Worm (Caenorhabditis elegans) whole organism, early embryonic: ENCODE measurements around the gene ZK402.2.
"Not testable (repeated sequence)": the region's sequence is repeated elsewhere in the genome, so short reads cannot be mapped to it uniquely, and the experiment has no call there.

ENCODE experiments used
- B0310.2 ChIP-seq: sonication (generic microtip); optimal IDR thresholded peaks from 2 replicates; lab custom pipeline; 2016; ENCODE audit warnings: mild to moderate bottlenecking, missing genetic modification characterization, missing compliant biosample characterization
- F13C5.2 ChIP-seq: sonication (generic microtip); optimal IDR thresholded peaks from 2 replicates; lab custom pipeline; 2017; ENCODE audit warnings: mild to moderate bottlenecking, missing genetic modification characterization, inconsistent platforms, missing compliant biosample characterization
- aly-1 ChIP-seq: sonication (generic microtip); optimal IDR thresholded peaks from 2 replicates; lab custom pipeline; 2016; ENCODE audit warnings: missing genetic modification characterization, missing compliant biosample characterization
- ama-1 ChIP-seq: fragments of 150-350 bp; optimal IDR thresholded peaks from 2 replicates; lab custom pipeline; 2014
- ceh-13 ChIP-seq: fragments of 200-800 bp; sonication (Bioruptor generic); optimal IDR thresholded peaks from 2 replicates; lab custom pipeline; 2018; ENCODE audit warnings: mild to moderate bottlenecking, missing genetic modification characterization, missing compliant biosample characterization
- ceh-36 ChIP-seq: sonication (generic microtip); optimal IDR thresholded peaks from 2 replicates; lab custom pipeline; 2016; ENCODE audit warnings: missing genetic modification characterization, inconsistent platforms, missing compliant biosample characterization
- ets-7 ChIP-seq: sonication (generic microtip); optimal IDR thresholded peaks from 2 replicates; lab custom pipeline; 2016; ENCODE audit warnings: missing genotype, missing genetic modification characterization, missing compliant biosample characterization
- flt-1 ChIP-seq: fragments of 200-800 bp; sonication (Bioruptor generic); IDR thresholded peaks from 2 replicates; pipeline ENCODE4 v1.3.6; 2022; ENCODE audit warnings: missing genetic modification characterization, missing compliant biosample characterization
- hmbx-1 ChIP-seq: sonication (generic microtip); optimal IDR thresholded peaks from 2 replicates; lab custom pipeline; 2016; ENCODE audit warnings: mild to moderate bottlenecking, missing genetic modification characterization, missing compliant biosample characterization
- hmg-4 ChIP-seq: fragments of 200-800 bp; sonication (Bioruptor generic); optimal IDR thresholded peaks from 2 replicates; lab custom pipeline; 2018; ENCODE audit warnings: mild to moderate bottlenecking, missing genetic modification characterization, missing compliant biosample characterization
- hnd-1 ChIP-seq: sonication (generic microtip); optimal IDR thresholded peaks from 2 replicates; lab custom pipeline; 2016; ENCODE audit warnings: missing genetic modification characterization, missing compliant biosample characterization
- pes-1 ChIP-seq: fragments of 200-800 bp; sonication (Bioruptor generic); IDR thresholded peaks from 2 replicates; pipeline ENCODE4 v1.3.6; 2022; ENCODE audit warnings: missing genetic modification reagents, missing genetic modification characterization, missing compliant biosample characterization
- scrt-1 ChIP-seq: fragments of 200-800 bp; sonication (Bioruptor generic); IDR thresholded peaks from 2 replicates; pipeline ENCODE4 v1.3.6; 2022; ENCODE audit warnings: missing genetic modification characterization, missing compliant biosample characterization
- sea-1 ChIP-seq: fragments of 200-800 bp; sonication (Bioruptor generic); conservative IDR thresholded peaks from 2 replicates; pipeline ENCODE4 v1.3.6; 2022; ENCODE audit warnings: missing genetic modification characterization, missing compliant biosample characterization
- tbx-11 ChIP-seq: fragments of 200-800 bp; sonication (Bioruptor generic); IDR thresholded peaks from 2 replicates; pipeline ENCODE4 v1.3.6; 2022; ENCODE audit warnings: missing genetic modification characterization, missing compliant biosample characterization
- tbx-37 ChIP-seq: fragments of 200-800 bp; sonication (Bioruptor generic); conservative IDR thresholded peaks from 2 replicates; pipeline ENCODE4 v1.3.6; 2022; ENCODE audit warnings: missing genetic modification reagents, missing genetic modification characterization, missing compliant biosample characterization
- tra-4 ChIP-seq: sonication (generic microtip); optimal IDR thresholded peaks from 2 replicates; lab custom pipeline; 2017; ENCODE audit warnings: missing genetic modification characterization, missing compliant biosample characterization

Gene ZK402.2

ce11 chrX:1403444-1403843, at the start of gene ZK402.2:
Gene ZK402.2 (plus strand): TSS chrX:1403744.
- not testable (repeated sequence) for TF ChIP-seq ceh-13; tbx-37 (GFP tag; lab: Robert Waterston, UW); B0310.2 (tag; lab: Kevin White, UChicago)

DNA sequence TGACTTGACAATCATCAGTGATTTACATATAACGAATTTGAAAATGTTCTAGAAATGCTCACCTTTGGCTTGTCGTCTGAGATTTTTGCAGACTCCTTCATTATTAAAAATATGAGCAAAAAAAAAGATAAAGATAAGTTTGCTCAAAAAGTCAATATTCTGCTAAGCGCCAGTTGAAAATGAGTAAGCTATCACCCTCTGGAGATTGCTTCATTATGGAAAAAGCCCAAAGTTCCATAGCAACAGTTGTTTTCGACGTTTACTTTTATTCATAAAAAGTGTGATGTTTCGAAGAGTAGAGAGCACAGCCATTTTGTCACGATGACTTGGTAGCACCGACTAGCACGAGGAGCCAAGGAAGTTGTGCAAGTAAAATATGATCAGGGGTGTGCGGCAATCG, 45.2 kb upstream of the ZK402.2 start, which contains the start of gene F56C3.3:
Gene F56C3.3, minus strand, starts transcription at position 101 of the 400 bp plus-strand sequence.
- TF ChIP-seq sea-1 (GFP tag; lab: Robert Waterston, UW) (no peak), flt-1 (GFP tag; lab: Robert Waterston, UW) (no peak), scrt-1 (GFP tag; lab: Robert Waterston, UW) (no peak), ceh-36 (tag; lab: Kevin White, UChicago) (no peak), ceh-13 (no peak), hmbx-1 (no peak)

DNA sequence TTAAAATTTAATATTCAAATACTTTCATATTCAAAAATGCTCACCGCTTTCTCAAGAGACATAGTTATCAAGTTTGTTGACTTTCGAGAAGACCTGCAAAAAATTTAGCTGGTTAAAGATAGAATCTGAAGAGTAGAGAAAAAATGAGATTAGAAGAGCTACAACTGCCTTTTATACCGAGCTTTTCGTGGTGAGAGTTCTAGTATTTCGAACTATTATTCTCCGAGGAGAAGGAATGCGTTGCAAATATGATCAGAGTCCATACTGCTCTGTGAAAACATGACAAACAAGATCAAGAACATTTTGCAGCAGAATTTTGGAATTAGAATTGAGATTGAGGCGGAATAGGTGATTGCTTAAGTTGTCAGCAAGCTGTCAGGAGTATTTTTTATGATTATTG, 42.9 kb upstream of the ZK402.2 start, which contains the start of gene F56C3.4:
Gene F56C3.4, minus strand, starts transcription at position 101 of the 400 bp plus-strand sequence.
- TF ChIP-seq hmbx-1 (no peak), aly-1 (tag; lab: Kevin White, UChicago) (no peak), tra-4 (tag; lab: Kevin White, UChicago) (no peak), scrt-1 (GFP tag; lab: Robert Waterston, UW) (no peak), hnd-1 (tag; lab: Kevin White, UChicago) (no peak), sea-1 (GFP tag; lab: Robert Waterston, UW) (no peak), ceh-13 (no peak), tbx-37 (GFP tag; lab: Robert Waterston, UW) (no peak), pes-1 (GFP tag; lab: Robert Waterston, UW) (no peak), flt-1 (GFP tag; lab: Robert Waterston, UW) (no peak), tbx-11 (GFP tag; lab: Robert Waterston, UW) (no peak), ceh-36 (tag; lab: Kevin White, UChicago) (no peak), B0310.2 (tag; lab: Kevin White, UChicago) (no peak), ets-7 (tag; lab: Kevin White, UChicago) (no peak), ama-1 (lab: Kevin White, UChicago) (no peak), F13C5.2 (tag; lab: Kevin White, UChicago) (no peak)

- TF ChIP-seq ama-1 (lab: Kevin White, UChicago) (no peak), tbx-37 (GFP tag; lab: Robert Waterston, UW) (no peak), pes-1 (GFP tag; lab: Robert Waterston, UW) (no peak), F13C5.2 (tag; lab: Kevin White, UChicago) (no peak), B0310.2 (tag; lab: Kevin White, UChicago) (no peak), hmg-4 (GFP tag; lab: Kevin White, UChicago) (no peak), flt-1 (GFP tag; lab: Robert Waterston, UW) (no peak), tra-4 (tag; lab: Kevin White, UChicago) (no peak), hmbx-1 (no peak), sea-1 (GFP tag; lab: Robert Waterston, UW) (no peak), ceh-13 (no peak), ets-7 (tag; lab: Kevin White, UChicago) (no peak), scrt-1 (GFP tag; lab: Robert Waterston, UW) (no peak), ceh-36 (tag; lab: Kevin White, UChicago) (no peak)
Measured at ce11 chrX:1367416-1367815, 36.1 kb upstream of the ZK402.2 start, which contains the start of gene dgn-2. Gene dgn-2 (minus strand): TSS chrX:1367516.

- TF ChIP-seq hmbx-1 (no peak), aly-1 (tag; lab: Kevin White, UChicago) (no peak), scrt-1 (GFP tag; lab: Robert Waterston, UW) (no peak), flt-1 (GFP tag; lab: Robert Waterston, UW) (no peak), B0310.2 (tag; lab: Kevin White, UChicago) (no peak), ceh-13 (no peak)
Measured at ce11 chrX:1370736-1371281, 32.7 kb upstream of the ZK402.2 start, which contains the start of gene F56C3.7. Gene F56C3.7 (minus strand): TSS chrX:1370786.

- no peak for TF ChIP-seq flt-1 (GFP tag; lab: Robert Waterston, UW)
- no peak for TF ChIP-seq ets-7 (tag; lab: Kevin White, UChicago)
- TF ChIP-seq ceh-13, result no peak
- TF ChIP-seq scrt-1 (GFP tag; lab: Robert Waterston, UW), result no peak
- no peak for TF ChIP-seq hmbx-1
- TF ChIP-seq B0310.2 (tag; lab: Kevin White, UChicago), result no peak
- no peak for TF ChIP-seq tbx-37 (GFP tag; lab: Robert Waterston, UW)
- no peak for TF ChIP-seq F13C5.2 (tag; lab: Kevin White, UChicago)
- no peak for TF ChIP-seq sea-1 (GFP tag; lab: Robert Waterston, UW)
- no peak for TF ChIP-seq ceh-36 (tag; lab: Kevin White, UChicago)
- TF ChIP-seq ama-1 (lab: Kevin White, UChicago), result no peak
- TF ChIP-seq tra-4 (tag; lab: Kevin White, UChicago), result no peak
- TF ChIP-seq hnd-1 (tag; lab: Kevin White, UChicago), result no peak
- no peak for TF ChIP-seq tbx-11 (GFP tag; lab: Robert Waterston, UW)
- no peak for TF ChIP-seq pes-1 (GFP tag; lab: Robert Waterston, UW)
- no peak for TF ChIP-seq aly-1 (tag; lab: Kevin White, UChicago)
- TF ChIP-seq hmg-4 (GFP tag; lab: Kevin White, UChicago), result no peak
Measured at ce11 chrX:1371688-1372087, 31.9 kb upstream of the ZK402.2 start, which contains the start of gene fbxa-190. Gene fbxa-190 (plus strand): TSS chrX:1372012.

DNA sequence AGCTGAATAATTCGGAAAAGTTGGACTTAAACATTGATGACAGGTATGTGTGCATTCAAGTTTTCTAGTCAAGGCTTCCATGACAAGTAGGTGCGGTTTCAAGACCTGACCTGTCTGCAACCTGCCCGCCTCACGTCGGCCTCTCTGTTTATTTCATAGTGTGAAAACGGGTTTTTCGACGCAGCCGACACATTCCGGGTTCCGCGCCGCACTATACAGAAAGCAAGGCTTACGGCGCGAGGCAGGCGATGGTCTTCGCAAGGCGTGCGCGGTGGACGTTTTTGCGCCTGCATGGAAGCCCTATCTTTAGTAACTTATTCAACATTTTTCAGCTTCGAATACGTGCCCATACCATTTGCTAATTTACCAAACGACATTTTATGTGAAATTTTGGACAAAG, 31.1 kb upstream of the ZK402.2 start:
- TF ChIP-seq tbx-37 (GFP tag; lab: Robert Waterston, UW) (no peak), hnd-1 (tag; lab: Kevin White, UChicago) (no peak), hmg-4 (GFP tag; lab: Kevin White, UChicago) (no peak), scrt-1 (GFP tag; lab: Robert Waterston, UW) (no peak), ets-7 (tag; lab: Kevin White, UChicago) (no peak), ama-1 (lab: Kevin White, UChicago) (no peak), sea-1 (GFP tag; lab: Robert Waterston, UW) (no peak)
